Fruit fly (Drosophila melanogaster) whole organism, embryonic: Measurements from ENCODE around the gene CG5446.
A peak's percentile ranks its signal among the peaks of the same experiment; 100 is the strongest.

Experiments used
- Aef1 ChIP-seq: fragments of 200-800 bp; sonication (Bioruptor generic); IDR thresholded peaks from 3 replicates; pipeline ENCODE4 v1.3.6; 2022; ENCODE audit warnings: missing biosample characterization, missing genetic modification characterization
- Awh ChIP-seq: fragments of 200-800 bp; sonication (Bioruptor generic); IDR thresholded peaks from 2 replicates; pipeline ENCODE4, ENCODE4 v1.3.6; 2022; ENCODE audit warnings: missing biosample characterization, missing genetic modification characterization
- Bgb ChIP-seq: fragments of 200-800 bp; sonication (Bioruptor generic); IDR thresholded peaks from 2 replicates; pipeline ENCODE4 v1.3.6; 2022; ENCODE audit warnings: missing biosample characterization, missing genetic modification characterization; ENCODE audit not compliant: partially characterized antibody
- C15 ChIP-seq: fragments of 200-800 bp; sonication (Bioruptor generic); IDR thresholded peaks from 3 replicates; pipeline ENCODE4 v1.3.6; 2022; ENCODE audit warnings: missing biosample characterization, missing genetic modification characterization
- CG10462 ChIP-seq: fragments of 200-800 bp; sonication (Bioruptor generic); optimal IDR thresholded peaks from 2 replicates; lab custom pipeline; 2016; ENCODE audit warnings: missing biosample characterization, missing genetic modification characterization
- CG10959 ChIP-seq: fragments of 200-800 bp; sonication (Bioruptor generic); IDR thresholded peaks from 2 replicates; pipeline ENCODE4 v1.3.6; 2022; ENCODE audit warnings: missing biosample characterization, missing genetic modification characterization
- CG11093 ChIP-seq: fragments of 200-800 bp; sonication (Bioruptor generic); IDR thresholded peaks from 3 replicates; pipeline ENCODE4 v1.3.6; 2022; ENCODE audit warnings: missing biosample characterization, missing genetic modification characterization
- CG11696 ChIP-seq: fragments of 200-800 bp; sonication (Bioruptor generic); IDR thresholded peaks from 2 replicates; pipeline ENCODE4 v1.3.6; 2022; ENCODE audit warnings: missing biosample characterization, missing genetic modification characterization
- CG11723 ChIP-seq: fragments of 200-800 bp; sonication (Bioruptor generic); optimal IDR thresholded peaks from 2 replicates; lab custom pipeline; 2017; ENCODE audit warnings: missing biosample characterization, mild to moderate bottlenecking, missing genetic modification characterization
- CG12071 ChIP-seq: fragments of 200-800 bp; sonication (Bioruptor generic); optimal IDR thresholded peaks from 3 replicates; lab custom pipeline; 2018; ENCODE audit warnings: missing biosample characterization, mild to moderate bottlenecking, missing genetic modification characterization
- CG12391 ChIP-seq: fragments of 200-800 bp; sonication (Bioruptor generic); optimal IDR thresholded peaks from 3 replicates; lab custom pipeline; 2018; ENCODE audit warnings: missing biosample characterization, mild to moderate bottlenecking, missing genetic modification characterization, moderate library complexity
- CG14050 ChIP-seq: fragments of 200-800 bp; sonication (Bioruptor generic); IDR thresholded peaks from 3 replicates; pipeline ENCODE4 v1.3.6; 2022; ENCODE audit warnings: missing biosample characterization, missing genetic modification characterization
- CG17912 ChIP-seq: fragments of 200-800 bp; sonication (Bioruptor generic); optimal IDR thresholded peaks from 2 replicates; lab custom pipeline; 2018; ENCODE audit warnings: missing biosample characterization, mild to moderate bottlenecking, missing genetic modification characterization
- CG18619 ChIP-seq: fragments of 200-800 bp; sonication (Bioruptor generic); optimal IDR thresholded peaks from 3 replicates; lab custom pipeline; 2017; ENCODE audit warnings: missing biosample characterization, mild to moderate bottlenecking, missing genetic modification characterization
- CG2199 ChIP-seq: fragments of 200-800 bp; sonication (Bioruptor generic); IDR thresholded peaks from 3 replicates; pipeline ENCODE4 v1.3.6; 2022; ENCODE audit warnings: missing biosample characterization, missing genetic modification characterization
- CG2202 ChIP-seq: fragments of 200-800 bp; sonication (Bioruptor generic); optimal IDR thresholded peaks from 2 replicates; lab custom pipeline; 2018; ENCODE audit warnings: missing biosample characterization, mild to moderate bottlenecking, missing genetic modification characterization
- CG2678 ChIP-seq: fragments of 200-800 bp; sonication (Bioruptor generic); optimal IDR thresholded peaks from 3 replicates; lab custom pipeline; 2019; ENCODE audit warnings: missing biosample characterization, mild to moderate bottlenecking, missing genetic modification characterization, moderate library complexity
- CG30020 ChIP-seq: fragments of 200-800 bp; optimal IDR thresholded peaks from 2 replicates; lab custom pipeline; 2019; ENCODE audit warnings: missing biosample characterization, mild to moderate bottlenecking, missing genetic modification characterization, moderate library complexity
- CG3163 ChIP-seq: fragments of 200-800 bp; sonication (Bioruptor generic); optimal IDR thresholded peaks from 3 replicates; lab custom pipeline; 2016; ENCODE audit warnings: missing biosample characterization, missing genetic modification characterization
- CG33557 ChIP-seq: fragments of 200-800 bp; sonication (Bioruptor generic); optimal IDR thresholded peaks from 2 replicates; lab custom pipeline; 2019; ENCODE audit warnings: missing biosample characterization, mild to moderate bottlenecking, missing genetic modification characterization, moderate library complexity
- CG34224 ChIP-seq: fragments of 200-800 bp; sonication (Bioruptor generic); IDR thresholded peaks from 3 replicates; pipeline ENCODE4 v1.3.6; 2022; ENCODE audit warnings: missing biosample characterization, missing genetic modification characterization; ENCODE audit not compliant: partially characterized antibody
- CG3726 ChIP-seq: fragments of 200-800 bp; sonication (Bioruptor generic); IDR thresholded peaks from 3 replicates; pipeline ENCODE4, ENCODE4 v1.3.6; 2022; ENCODE audit warnings: missing biosample characterization, missing genetic modification characterization
- CG43689 ChIP-seq: fragments of 200-800 bp; sonication (Bioruptor generic); IDR thresholded peaks from 2 replicates; pipeline ENCODE4 v1.3.6; 2022; ENCODE audit warnings: missing biosample characterization, missing genetic modification characterization
- CG6272 ChIP-seq: fragments of 200-800 bp; sonication (Bioruptor generic); IDR thresholded peaks from 2 replicates; pipeline ENCODE4 v1.3.6; 2022; ENCODE audit warnings: missing biosample characterization, missing genetic modification characterization
- CG8478 ChIP-seq: fragments of >200 bp; optimal IDR thresholded peaks from 2 replicates; lab custom pipeline; 2018
- CG8944 ChIP-seq: fragments of 200-800 bp; sonication (Bioruptor generic); optimal IDR thresholded peaks from 3 replicates; lab custom pipeline; 2016; ENCODE audit warnings: missing biosample characterization, missing genetic modification characterization
- Camta ChIP-seq: fragments of 200-800 bp; sonication (Bioruptor generic); optimal IDR thresholded peaks from 2 replicates; lab custom pipeline; 2016; ENCODE audit warnings: missing biosample characterization, missing genetic modification characterization
- D19B ChIP-seq: fragments of 200-800 bp; sonication (Bioruptor generic); optimal IDR thresholded peaks from 2 replicates; lab custom pipeline; 2017; ENCODE audit warnings: missing biosample characterization, mild to moderate bottlenecking, missing genetic modification characterization
- Dad ChIP-seq: fragments of 200-800 bp; sonication (Bioruptor generic); optimal IDR thresholded peaks from 3 replicates; lab custom pipeline; 2016; ENCODE audit warnings: missing biosample characterization, missing genetic modification characterization
- Doc2 ChIP-seq: fragments of 200-800 bp; sonication (Bioruptor generic); IDR thresholded peaks from 2 replicates; pipeline ENCODE4 v1.3.6; 2022; ENCODE audit warnings: missing biosample characterization, missing genetic modification characterization
- Fer2 ChIP-seq: fragments of 200-800 bp; sonication (Bioruptor generic); optimal IDR thresholded peaks from 2 replicates; lab custom pipeline; 2018; ENCODE audit warnings: missing biosample characterization, mild to moderate bottlenecking, missing genetic modification characterization, moderate library complexity
- Gsc ChIP-seq: fragments of 200-800 bp; sonication (Bioruptor generic); IDR thresholded peaks from 2 replicates; pipeline ENCODE4 v1.3.6; 2022; ENCODE audit warnings: missing biosample characterization, missing genetic modification characterization
- HmgZ ChIP-seq: fragments of 200-800 bp; sonication (Bioruptor generic); optimal IDR thresholded peaks from 2 replicates; lab custom pipeline; 2018; ENCODE audit warnings: missing biosample characterization, mild to moderate bottlenecking, missing genetic modification characterization
- Hmx ChIP-seq: fragments of 200-800 bp; sonication (Bioruptor generic); optimal IDR thresholded peaks from 2 replicates; lab custom pipeline; 2016; ENCODE audit warnings: missing biosample characterization, missing genetic modification characterization
- Lhr ChIP-seq: fragments of 200-800 bp; sonication (Bioruptor generic); optimal IDR thresholded peaks from 3 replicates; lab custom pipeline; 2017; ENCODE audit warnings: mild to moderate bottlenecking, missing biosample characterization, missing genetic modification reagents, missing genetic modification characterization
- Mrtf ChIP-seq: fragments of 200-800 bp; sonication (Bioruptor generic); IDR thresholded peaks from 3 replicates; pipeline ENCODE4 v1.3.6; 2022; ENCODE audit warnings: missing biosample characterization, missing genetic modification characterization
- Rfx ChIP-seq: fragments of 200-800 bp; sonication (Bioruptor generic); IDR thresholded peaks from 2 replicates; pipeline ENCODE4 v1.3.6; 2022; ENCODE audit warnings: missing biosample characterization, missing genetic modification characterization
- Trl ChIP-seq, 3 experiments: fragments of >200 bp in 2 of 3; fragments of 200-800 bp in 1 of 3; sonication (Bioruptor generic) in 1 of 3; optimal IDR thresholded peaks; 2 replicates in 1 of 3; 3 replicates in 2 of 3; lab custom pipeline; 2016 to 2017; ENCODE audit warnings: missing biosample characterization in 1 of 3, missing genetic modification characterization in 1 of 3
- btn ChIP-seq: fragments of 200-800 bp; sonication (Bioruptor generic); optimal IDR thresholded peaks from 2 replicates; lab custom pipeline; 2016; ENCODE audit warnings: missing biosample characterization, missing genetic modification characterization
- cwo ChIP-seq: fragments of 200-800 bp; sonication (Bioruptor generic); optimal IDR thresholded peaks from 3 replicates; lab custom pipeline; 2017; ENCODE audit warnings: missing biosample characterization, missing genetic modification characterization, mild to moderate bottlenecking, moderate library complexity, missing genetic modification reagents
- da ChIP-seq: fragments of 200-800 bp; sonication (Bioruptor generic); optimal IDR thresholded peaks from 2 replicates; lab custom pipeline; 2016; ENCODE audit warnings: missing biosample characterization, missing genetic modification characterization
- danr ChIP-seq: fragments of 200-800 bp; sonication (Bioruptor generic); IDR thresholded peaks from 2 replicates; pipeline ENCODE4 v1.3.6; 2022; ENCODE audit warnings: missing biosample characterization, missing genetic modification characterization
- dysf ChIP-seq: fragments of 200-800 bp; sonication (Bioruptor generic); IDR thresholded peaks from 3 replicates; pipeline ENCODE4 v1.3.6; 2022; ENCODE audit warnings: missing biosample characterization, missing genetic modification characterization
- hth ChIP-seq: fragments of >200 bp; optimal IDR thresholded peaks from 2 replicates; lab custom pipeline; 2017; ENCODE audit warnings: inconsistent platforms
- ind ChIP-seq: fragments of 200-800 bp; sonication (Bioruptor generic); optimal IDR thresholded peaks from 3 replicates; lab custom pipeline; 2016; ENCODE audit warnings: missing biosample characterization, missing genetic modification characterization
- nmo ChIP-seq: fragments of 200-800 bp; sonication (Bioruptor generic); optimal IDR thresholded peaks from 2 replicates; lab custom pipeline; 2018; ENCODE audit warnings: missing biosample characterization, mild to moderate bottlenecking, missing genetic modification characterization, moderate library complexity
- otp ChIP-seq: fragments of 200-800 bp; sonication (Bioruptor generic); IDR thresholded peaks from 3 replicates; pipeline ENCODE4, ENCODE4 v1.3.6; 2022; ENCODE audit warnings: missing biosample characterization, missing genetic modification characterization
- rib ChIP-seq: fragments of 200-800 bp; sonication (Bioruptor generic); IDR thresholded peaks from 2 replicates; pipeline ENCODE4 v1.3.6; 2022; ENCODE audit warnings: missing biosample characterization, missing genetic modification characterization
- row ChIP-seq: fragments of 200-800 bp; sonication (Bioruptor generic); IDR thresholded peaks from 3 replicates; pipeline ENCODE4 v1.3.6; 2022; ENCODE audit warnings: missing biosample characterization, missing genetic modification characterization
- run ChIP-seq: fragments of 200-800 bp; sonication (Bioruptor generic); optimal IDR thresholded peaks from 3 replicates; lab custom pipeline; 2018; ENCODE audit warnings: missing biosample characterization, mild to moderate bottlenecking, missing genetic modification characterization
- tgo ChIP-seq: fragments of 200-800 bp; sonication (Bioruptor generic); IDR thresholded peaks from 3 replicates; pipeline ENCODE4 v1.3.6; 2022; ENCODE audit warnings: missing biosample characterization, missing genetic modification characterization
- wor ChIP-seq: fragments of 200-800 bp; sonication (Bioruptor generic); IDR thresholded peaks from 2 replicates; pipeline ENCODE4 v1.3.6; 2022; ENCODE audit warnings: missing biosample characterization, missing genetic modification characterization
- zfh2 ChIP-seq: fragments of 200-800 bp; sonication (Bioruptor generic); optimal IDR thresholded peaks from 2 replicates; lab custom pipeline; 2016; ENCODE audit warnings: missing biosample characterization, missing genetic modification characterization

The CG5446 gene

DNA sequence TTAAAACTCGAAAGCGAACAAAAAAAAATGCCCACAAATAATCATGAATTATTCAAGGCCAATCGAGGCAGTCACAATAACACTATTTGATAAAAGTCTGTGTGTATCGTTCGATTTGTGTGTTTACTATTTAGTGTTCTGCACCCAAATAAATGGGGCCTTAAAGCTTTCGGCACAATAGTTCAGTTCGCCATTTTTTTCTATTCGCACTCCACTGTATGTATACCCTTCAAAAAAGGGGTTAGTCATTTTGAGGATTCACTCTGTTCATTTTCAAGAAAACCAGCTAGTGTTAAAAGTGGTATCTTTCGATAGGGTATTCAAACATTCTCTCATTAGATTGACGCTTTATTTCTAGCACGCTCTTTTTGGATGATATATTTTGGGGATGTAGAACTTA is 40.2 kb upstream of the CG5446 start (continued):
- no peak for TF ChIP-seq CG34224 (GFP tag; lab: Robert Waterston, UW)
- no peak for TF ChIP-seq CG33557 (GFP tag; lab: Kevin White, UChicago)
- TF ChIP-seq da (GFP tag; lab: Kevin White, UChicago), result no peak
- no peak for TF ChIP-seq Camta (GFP tag; lab: Kevin White, UChicago)
- TF ChIP-seq wor, result no peak
- TF ChIP-seq CG11696 (GFP tag; lab: Robert Waterston, UW), result 0 out of 2 replicates have a peak, but pooled peaks have one; percentile 7
- no peak for TF ChIP-seq btn (GFP tag; lab: Kevin White, UChicago)
- TF ChIP-seq Hmx (GFP tag; lab: Kevin White, UChicago), result no peak
- TF ChIP-seq Fer2 (tag; lab: Kevin White, UChicago), result no peak
- TF ChIP-seq rib (GFP tag; lab: Robert Waterston, UW), result peak; percentile 94
- peak; percentile 12 for TF ChIP-seq CG8944
- TF ChIP-seq CG43689 (GFP tag; lab: Robert Waterston, UW), result no peak
- peak; percentile 24 for TF ChIP-seq CG12071 (GFP tag; lab: Kevin White, UChicago)
- peak; percentile 20 for TF ChIP-seq CG12391 (tag; lab: Kevin White, UChicago)
- TF ChIP-seq D19B, result peak; percentile 73
- peak; percentile 34; the same call in 1 of the 3 replicates for TF ChIP-seq tgo
- TF ChIP-seq otp, result 0 out of 3 replicates have a peak, but pooled peaks have one; percentile 48
- TF ChIP-seq Lhr, result no peak
- no peak for TF ChIP-seq CG2202 (tag; lab: Kevin White, UChicago)
- TF ChIP-seq ind, result peak; percentile 48
- TF ChIP-seq CG6272 (GFP tag; lab: Robert Waterston, UW), result no peak
- no peak for TF ChIP-seq CG11093 (GFP tag; lab: Robert Waterston, UW)
- no peak for TF ChIP-seq Doc2 (GFP tag; lab: Robert Waterston, UW)
- peak; percentile 70; the same call in 2 of the 3 replicates for TF ChIP-seq dysf (GFP tag; lab: Robert Waterston, UW)
- peak; percentile 46 for TF ChIP-seq cwo
- TF ChIP-seq CG2678 (tag; lab: Kevin White, UChicago), result peak; percentile 63
- peak; percentile 40; the same call in 1 of the 3 replicates for TF ChIP-seq Aef1 (GFP tag; lab: Robert Waterston, UW)
- TF ChIP-seq Awh (GFP tag; lab: Robert Waterston, UW), result no peak
- TF ChIP-seq CG30020 (tag; lab: Kevin White, UChicago), result no peak
- TF ChIP-seq Mrtf (GFP tag; lab: Robert Waterston, UW), result peak; percentile 39; the same call in 1 of the 3 replicates
- peak; percentile 77 for TF ChIP-seq row (GFP tag; lab: Robert Waterston, UW)
- TF ChIP-seq Rfx (GFP tag; lab: Robert Waterston, UW), result peak; percentile 90
- no peak for TF ChIP-seq CG14050 (GFP tag; lab: Robert Waterston, UW)
- no peak for TF ChIP-seq CG17912 (GFP tag; lab: Kevin White, UChicago)
- peak; percentile 40 for TF ChIP-seq CG18619 (GFP tag; lab: Kevin White, UChicago)
- TF ChIP-seq C15 (GFP tag; lab: Robert Waterston, UW), result no peak
- no peak for TF ChIP-seq CG3726 (GFP tag; lab: Robert Waterston, UW)
- no peak for TF ChIP-seq CG10959
- no peak for TF ChIP-seq CG8478 (lab: Kevin White, UChicago)
- no peak for TF ChIP-seq danr
- peak; percentile 16 for TF ChIP-seq Dad (GFP tag; lab: Kevin White, UChicago)
- peak; percentile 54 for TF ChIP-seq HmgZ (tag; lab: Kevin White, UChicago)
- no peak for TF ChIP-seq run (tag; lab: Kevin White, UChicago)
- TF ChIP-seq CG3163 (GFP tag; lab: Kevin White, UChicago), result no peak
- no peak for TF ChIP-seq Gsc
- peak; percentile 14 for TF ChIP-seq CG11723
- no peak for TF ChIP-seq Trl (optimal IDR thresholded peaks at IDR 0.05; lab: Kevin White, UChicago)
- peak; percentile 38 for TF ChIP-seq Trl (GFP tag; optimal IDR thresholded peaks at IDR 0.05; lab: Kevin White, UChicago)
- TF ChIP-seq zfh2 (GFP tag; lab: Kevin White, UChicago), result peak; percentile 80
- no peak for TF ChIP-seq CG2199 (GFP tag; lab: Robert Waterston, UW)
- no peak for TF ChIP-seq CG10462
- TF ChIP-seq Bgb (GFP tag; lab: Robert Waterston, UW), result no peak
- TF ChIP-seq hth, result no peak
- no peak for TF ChIP-seq nmo (GFP tag; lab: Kevin White, UChicago)
